Worm (Caenorhabditis elegans) whole organism, early embryonic: ENCODE data around the gene ZK616.65.

Experiments
- B0310.2 ChIP-seq: sonication (generic microtip); optimal IDR thresholded peaks from 2 replicates; lab custom pipeline; 2016; ENCODE audit warnings: mild to moderate bottlenecking, missing genetic modification characterization, missing compliant biosample characterization
- F13C5.2 ChIP-seq: sonication (generic microtip); optimal IDR thresholded peaks from 2 replicates; lab custom pipeline; 2017; ENCODE audit warnings: mild to moderate bottlenecking, missing genetic modification characterization, inconsistent platforms, missing compliant biosample characterization
- aly-1 ChIP-seq: sonication (generic microtip); optimal IDR thresholded peaks from 2 replicates; lab custom pipeline; 2016; ENCODE audit warnings: missing genetic modification characterization, missing compliant biosample characterization
- ama-1 ChIP-seq: fragments of 150-350 bp; optimal IDR thresholded peaks from 2 replicates; lab custom pipeline; 2014
- ceh-13 ChIP-seq: fragments of 200-800 bp; sonication (Bioruptor generic); optimal IDR thresholded peaks from 2 replicates; lab custom pipeline; 2018; ENCODE audit warnings: mild to moderate bottlenecking, missing genetic modification characterization, missing compliant biosample characterization
- ceh-36 ChIP-seq: sonication (generic microtip); optimal IDR thresholded peaks from 2 replicates; lab custom pipeline; 2016; ENCODE audit warnings: missing genetic modification characterization, inconsistent platforms, missing compliant biosample characterization
- ets-7 ChIP-seq: sonication (generic microtip); optimal IDR thresholded peaks from 2 replicates; lab custom pipeline; 2016; ENCODE audit warnings: missing genotype, missing genetic modification characterization, missing compliant biosample characterization
- flt-1 ChIP-seq: fragments of 200-800 bp; sonication (Bioruptor generic); IDR thresholded peaks from 2 replicates; pipeline ENCODE4 v1.3.6; 2022; ENCODE audit warnings: missing genetic modification characterization, missing compliant biosample characterization
- hmbx-1 ChIP-seq: sonication (generic microtip); optimal IDR thresholded peaks from 2 replicates; lab custom pipeline; 2016; ENCODE audit warnings: mild to moderate bottlenecking, missing genetic modification characterization, missing compliant biosample characterization
- hmg-4 ChIP-seq: fragments of 200-800 bp; sonication (Bioruptor generic); optimal IDR thresholded peaks from 2 replicates; lab custom pipeline; 2018; ENCODE audit warnings: mild to moderate bottlenecking, missing genetic modification characterization, missing compliant biosample characterization
- hnd-1 ChIP-seq: sonication (generic microtip); optimal IDR thresholded peaks from 2 replicates; lab custom pipeline; 2016; ENCODE audit warnings: missing genetic modification characterization, missing compliant biosample characterization
- pes-1 ChIP-seq: fragments of 200-800 bp; sonication (Bioruptor generic); IDR thresholded peaks from 2 replicates; pipeline ENCODE4 v1.3.6; 2022; ENCODE audit warnings: missing genetic modification reagents, missing genetic modification characterization, missing compliant biosample characterization
- scrt-1 ChIP-seq: fragments of 200-800 bp; sonication (Bioruptor generic); IDR thresholded peaks from 2 replicates; pipeline ENCODE4 v1.3.6; 2022; ENCODE audit warnings: missing genetic modification characterization, missing compliant biosample characterization
- sea-1 ChIP-seq: fragments of 200-800 bp; sonication (Bioruptor generic); conservative IDR thresholded peaks from 2 replicates; pipeline ENCODE4 v1.3.6; 2022; ENCODE audit warnings: missing genetic modification characterization, missing compliant biosample characterization
- tbx-11 ChIP-seq: fragments of 200-800 bp; sonication (Bioruptor generic); IDR thresholded peaks from 2 replicates; pipeline ENCODE4 v1.3.6; 2022; ENCODE audit warnings: missing genetic modification characterization, missing compliant biosample characterization
- tbx-37 ChIP-seq: fragments of 200-800 bp; sonication (Bioruptor generic); conservative IDR thresholded peaks from 2 replicates; pipeline ENCODE4 v1.3.6; 2022; ENCODE audit warnings: missing genetic modification reagents, missing genetic modification characterization, missing compliant biosample characterization
- tra-4 ChIP-seq: sonication (generic microtip); optimal IDR thresholded peaks from 2 replicates; lab custom pipeline; 2017; ENCODE audit warnings: missing genetic modification characterization, missing compliant biosample characterization

Gene ZK616.65

ce11 chrIV:5409112-5409511 lies 1.9 kb downstream of the ZK616.65 start:
- TF ChIP-seq sea-1 (GFP tag; lab: Robert Waterston, UW) (no peak), aly-1 (tag; lab: Kevin White, UChicago) (no peak), hmbx-1 (tag; lab: Kevin White, UChicago) (no peak), B0310.2 (tag; lab: Kevin White, UChicago) (no peak), tbx-37 (GFP tag; lab: Robert Waterston, UW) (no peak), tra-4 (tag; lab: Kevin White, UChicago) (no peak), ceh-36 (tag; lab: Kevin White, UChicago) (no peak), ama-1 (lab: Kevin White, UChicago) (no peak), ceh-13 (GFP tag; lab: Kevin White, UChicago) (no peak), flt-1 (GFP tag; lab: Robert Waterston, UW) (no peak), pes-1 (GFP tag; lab: Robert Waterston, UW) (no peak), scrt-1 (GFP tag; lab: Robert Waterston, UW) (no peak)

ce11 chrIV:5405345-5405744 lies 5.7 kb downstream of the ZK616.65 start, which contains the start of gene ZK616.61:
TSS of gene ZK616.61 (plus strand) at chrIV:5405645.
- TF ChIP-seq F13C5.2: no peak
- no peak for TF ChIP-seq hnd-1 (tag; lab: Kevin White, UChicago)
- TF ChIP-seq tbx-11 (GFP tag; lab: Robert Waterston, UW): no peak
- TF ChIP-seq hmg-4: no peak
- no peak for TF ChIP-seq hmbx-1 (tag; lab: Kevin White, UChicago)
- no peak for TF ChIP-seq B0310.2 (tag; lab: Kevin White, UChicago)
- TF ChIP-seq pes-1 (GFP tag; lab: Robert Waterston, UW): no peak
- no peak for TF ChIP-seq ets-7 (tag; lab: Kevin White, UChicago)
- TF ChIP-seq tra-4 (tag; lab: Kevin White, UChicago): no peak
- no peak for TF ChIP-seq flt-1 (GFP tag; lab: Robert Waterston, UW)
- no peak for TF ChIP-seq scrt-1 (GFP tag; lab: Robert Waterston, UW)

ce11 chrIV:5400609-5401008 lies 10.4 kb downstream of the ZK616.65 start, which contains the start of gene ZK616.1:
TSS of gene ZK616.1 (plus strand) at chrIV:5400909.
- no peak for TF ChIP-seq scrt-1 (GFP tag; lab: Robert Waterston, UW)
- TF ChIP-seq sea-1 (GFP tag; lab: Robert Waterston, UW): no peak
- no peak for TF ChIP-seq hnd-1 (tag; lab: Kevin White, UChicago)
- TF ChIP-seq pes-1 (GFP tag; lab: Robert Waterston, UW): no peak
- TF ChIP-seq ets-7 (tag; lab: Kevin White, UChicago): no peak
- no peak for TF ChIP-seq aly-1 (tag; lab: Kevin White, UChicago)
- TF ChIP-seq ceh-13 (GFP tag; lab: Kevin White, UChicago): no peak
- TF ChIP-seq hmbx-1 (tag; lab: Kevin White, UChicago): no peak
- TF ChIP-seq flt-1 (GFP tag; lab: Robert Waterston, UW): no peak
- TF ChIP-seq tra-4 (tag; lab: Kevin White, UChicago): no peak
- no peak for TF ChIP-seq tbx-37 (GFP tag; lab: Robert Waterston, UW)
- TF ChIP-seq B0310.2 (tag; lab: Kevin White, UChicago): no peak

ce11 chrIV:5397539-5397938 lies 13.5 kb downstream of the ZK616.65 start, which contains the start of gene ZK616.2:
TSS of gene ZK616.2 (plus strand) at chrIV:5397839.
- TF ChIP-seq hmg-4: no peak
- TF ChIP-seq tbx-37 (GFP tag; lab: Robert Waterston, UW): no peak
- TF ChIP-seq F13C5.2: no peak
- no peak for TF ChIP-seq sea-1 (GFP tag; lab: Robert Waterston, UW)
- no peak for TF ChIP-seq pes-1 (GFP tag; lab: Robert Waterston, UW)
- no peak for TF ChIP-seq tra-4 (tag; lab: Kevin White, UChicago)
- no peak for TF ChIP-seq B0310.2 (tag; lab: Kevin White, UChicago)
- no peak for TF ChIP-seq flt-1 (GFP tag; lab: Robert Waterston, UW)
- TF ChIP-seq hmbx-1 (tag; lab: Kevin White, UChicago): no peak
- no peak for TF ChIP-seq hnd-1 (tag; lab: Kevin White, UChicago)
- TF ChIP-seq ceh-13 (GFP tag; lab: Kevin White, UChicago): no peak
- no peak for TF ChIP-seq ets-7 (tag; lab: Kevin White, UChicago)
- TF ChIP-seq aly-1 (tag; lab: Kevin White, UChicago): no peak
- no peak for TF ChIP-seq tbx-11 (GFP tag; lab: Robert Waterston, UW)

- TF ChIP-seq ets-7 (tag; lab: Kevin White, UChicago): no peak
Observed at ce11 chrIV:5396769-5397168, 14.3 kb downstream of the ZK616.65 start, which contains the start of gene ZK616.3. TSS of gene ZK616.3 (plus strand) at chrIV:5397069.

ce11 chrIV:5394687-5395086 lies 16.3 kb downstream of the ZK616.65 start, which contains the start of the genes perm-3 and swsn-6:
TSS of gene perm-3 (minus strand) at chrIV:5394804.
TSS of gene swsn-6 (plus strand) at chrIV:5395033.
- TF ChIP-seq ceh-36 (tag; lab: Kevin White, UChicago) (no peak), F13C5.2 (peak; percentile 20), hmbx-1 (tag; lab: Kevin White, UChicago) (no peak), sea-1 (GFP tag; lab: Robert Waterston, UW) (no peak), ets-7 (tag; lab: Kevin White, UChicago) (no peak), hnd-1 (tag; lab: Kevin White, UChicago) (no peak)

ce11 chrIV:5393566-5393965 lies 17.5 kb downstream of the ZK616.65 start:
- TF ChIP-seq aly-1 (tag; lab: Kevin White, UChicago) (no peak), scrt-1 (GFP tag; lab: Robert Waterston, UW) (no peak), ets-7 (tag; lab: Kevin White, UChicago) (no peak), flt-1 (GFP tag; lab: Robert Waterston, UW) (no peak), ceh-13 (GFP tag; lab: Kevin White, UChicago) (no peak), tbx-37 (GFP tag; lab: Robert Waterston, UW) (no peak), hmg-4 (no peak), ama-1 (lab: Kevin White, UChicago) (no peak), tbx-11 (GFP tag; lab: Robert Waterston, UW) (no peak), tra-4 (tag; lab: Kevin White, UChicago) (no peak), hnd-1 (tag; lab: Kevin White, UChicago) (no peak), sea-1 (GFP tag; lab: Robert Waterston, UW) (no peak), B0310.2 (tag; lab: Kevin White, UChicago) (no peak), ceh-36 (tag; lab: Kevin White, UChicago) (no peak), F13C5.2 (no peak), hmbx-1 (tag; lab: Kevin White, UChicago) (no peak), pes-1 (GFP tag; lab: Robert Waterston, UW) (no peak)
